Worm (Caenorhabditis elegans): Measurements from ENCODE around the gene H04M03.3.

ce11 chrIV:5896341-5896740 is 5.0 kb downstream of the H04M03.3 start, which contains the start of gene pck-3:
- TF ChIP-seq dpl-1 (GFP tag; optimal IDR thresholded peaks at IDR 0.05) (no peak), ama-1 (optimal IDR thresholded peaks at IDR 0.05) (no peak), vab-7 (GFP tag; IDR thresholded peaks at IDR 0.05) (no peak), sdz-12 (GFP tag; optimal IDR thresholded peaks at IDR 0.05) (no peak), daf-8 (GFP tag; IDR thresholded peaks at IDR 0.05) (no peak), lin-29 (GFP tag; IDR thresholded peaks at IDR 0.05) (no peak), aly-2 (tag; optimal IDR thresholded peaks at IDR 0.05) (no peak)

Data from whole organism, L4 larva.